Worm (Caenorhabditis elegans) whole organism, mixed stage, embryonic: ENCODE data around the gene F11A5.9.

Experiments
- M03D4.4 ChIP-seq: sonication (generic microtip); optimal IDR thresholded peaks from 2 replicates; lab custom pipeline; 2017; ENCODE audit warnings: mild to moderate bottlenecking, missing genetic modification characterization, missing compliant biosample characterization
- bed-3 ChIP-seq: fragments of 200-800 bp; sonication (Bioruptor generic); optimal IDR thresholded peaks from 3 replicates; lab custom pipeline; 2018; ENCODE audit warnings: mild to moderate bottlenecking, missing genetic modification characterization, moderate library complexity, missing compliant biosample characterization
- blmp-1 ChIP-seq: fragments of 150-350 bp; optimal IDR thresholded peaks from 2 replicates; lab custom pipeline; 2014; ENCODE audit warnings: missing biosample characterization, missing genetic modification characterization
- ceh-39 ChIP-seq: fragments of 150-350 bp; optimal IDR thresholded peaks from 2 replicates; lab custom pipeline; 2014; ENCODE audit warnings: missing biosample characterization, missing genetic modification characterization
- ceh-83 ChIP-seq: fragments of 200-800 bp; sonication (Bioruptor generic); optimal IDR thresholded peaks from 2 replicates; lab custom pipeline; 2018; ENCODE audit warnings: mild to moderate bottlenecking, missing genetic modification characterization, missing compliant biosample characterization
- ces-1 ChIP-seq: fragments of 150-350 bp; optimal IDR thresholded peaks from 2 replicates; lab custom pipeline; 2014; ENCODE audit warnings: missing biosample characterization, missing genetic modification reagents, missing genetic modification characterization
- cnd-1 ChIP-seq: fragments of 200-800 bp; sonication (Bioruptor generic); optimal IDR thresholded peaks from 2 replicates; lab custom pipeline; 2018; ENCODE audit warnings: mild to moderate bottlenecking, missing genetic modification characterization, missing compliant biosample characterization
- drap-1 ChIP-seq: fragments of 200-800 bp; sonication (Bioruptor generic); optimal IDR thresholded peaks from 3 replicates; lab custom pipeline; 2018; ENCODE audit warnings: mild to moderate bottlenecking, missing genetic modification characterization, missing compliant biosample characterization
- elt-1 ChIP-seq: sonication (generic microtip); optimal IDR thresholded peaks from 2 replicates; lab custom pipeline; 2017; ENCODE audit warnings: missing genetic modification characterization, mild to moderate bottlenecking, missing compliant biosample characterization, antibody characterized with exemption, moderate library complexity, borderline replicate concordance; ENCODE audit not compliant: insufficient read depth
- flh-1 ChIP-seq: fragments of 200-800 bp; sonication (Bioruptor generic); optimal IDR thresholded peaks from 2 replicates; lab custom pipeline; 2018; ENCODE audit warnings: mild to moderate bottlenecking, missing genetic modification characterization, moderate library complexity, missing compliant biosample characterization
- ham-2 ChIP-seq: fragments of 200-800 bp; sonication (Bioruptor generic); optimal IDR thresholded peaks from 2 replicates; lab custom pipeline; 2018; ENCODE audit warnings: mild to moderate bottlenecking, missing genetic modification characterization, missing compliant biosample characterization
- hlh-1 ChIP-seq: fragments of 150-350 bp; optimal IDR thresholded peaks from 2 replicates; lab custom pipeline; 2014; ENCODE audit warnings: missing biosample characterization, missing genetic modification reagents, missing genetic modification characterization
- lin-13 ChIP-seq: fragments of 150-350 bp; optimal IDR thresholded peaks from 2 replicates; lab custom pipeline; 2014; ENCODE audit warnings: missing biosample characterization, missing genetic modification characterization
- lin-32 ChIP-seq: fragments of 200-800 bp; sonication (Bioruptor generic); optimal IDR thresholded peaks from 2 replicates; lab custom pipeline; 2018; ENCODE audit warnings: mild to moderate bottlenecking, missing genetic modification characterization, missing compliant biosample characterization
- lsy-2 ChIP-seq: fragments of 150-350 bp; optimal IDR thresholded peaks from 2 replicates; lab custom pipeline; 2014; ENCODE audit warnings: missing biosample characterization, missing genetic modification characterization
- mab-5 ChIP-seq: fragments of 150-350 bp; optimal IDR thresholded peaks from 2 replicates; lab custom pipeline; 2014; ENCODE audit warnings: missing biosample characterization, missing genetic modification characterization
- mep-1 ChIP-seq: fragments of 150-350 bp; optimal IDR thresholded peaks from 2 replicates; lab custom pipeline; 2017; ENCODE audit warnings: missing biosample characterization, missing genetic modification reagents, missing genetic modification characterization, inconsistent platforms
- mls-2 ChIP-seq: sonication (generic microtip); optimal IDR thresholded peaks from 2 replicates; lab custom pipeline; 2016; ENCODE audit warnings: mild to moderate bottlenecking, missing genetic modification characterization, moderate library complexity, missing compliant biosample characterization
- nhr-12 ChIP-seq: fragments of 150-350 bp; optimal IDR thresholded peaks from 2 replicates; lab custom pipeline; 2014; ENCODE audit warnings: missing biosample characterization, missing genetic modification characterization
- nhr-2 ChIP-seq: fragments of 150-350 bp; optimal IDR thresholded peaks from 2 replicates; lab custom pipeline; 2014; ENCODE audit warnings: missing biosample characterization, missing genetic modification characterization
- nhr-237 ChIP-seq: fragments of 150-350 bp; optimal IDR thresholded peaks from 2 replicates; lab custom pipeline; 2014; ENCODE audit warnings: missing biosample characterization, missing genetic modification characterization
- nhr-28 ChIP-seq: fragments of 150-350 bp; optimal IDR thresholded peaks from 2 replicates; lab custom pipeline; 2014; ENCODE audit warnings: missing biosample characterization, missing genetic modification characterization
- nhr-76 ChIP-seq: sonication (generic microtip); optimal IDR thresholded peaks from 2 replicates; lab custom pipeline; 2017; ENCODE audit warnings: missing biosample characterization, missing genetic modification characterization
- pha-4 ChIP-seq: fragments of 150-350 bp; optimal IDR thresholded peaks from 2 replicates; lab custom pipeline; 2018; ENCODE audit warnings: missing biosample characterization, missing genetic modification reagents, missing genetic modification characterization
- sem-2 ChIP-seq: fragments of 200-800 bp; sonication (Bioruptor generic); optimal IDR thresholded peaks from 2 replicates; lab custom pipeline; 2018; ENCODE audit warnings: mild to moderate bottlenecking, missing genetic modification characterization, missing compliant biosample characterization
- snpc-4 ChIP-seq: fragments of 150-350 bp; optimal IDR thresholded peaks from 2 replicates; lab custom pipeline; 2014; ENCODE audit warnings: missing biosample characterization, missing genetic modification characterization
- tbx-8 ChIP-seq: fragments of 200-800 bp; sonication (Bioruptor generic); optimal IDR thresholded peaks from 2 replicates; lab custom pipeline; 2018; ENCODE audit warnings: mild to moderate bottlenecking, missing genetic modification characterization, moderate library complexity, missing compliant biosample characterization
- unc-120 ChIP-seq: sonication (generic microtip); optimal IDR thresholded peaks from 2 replicates; lab custom pipeline; 2017; ENCODE audit warnings: missing genetic modification characterization, missing compliant biosample characterization; ENCODE audit not compliant: poor library complexity, severe bottlenecking
- unc-39 ChIP-seq: fragments of 150-350 bp; optimal IDR thresholded peaks from 2 replicates; lab custom pipeline; 2014; ENCODE audit warnings: missing biosample characterization, missing genetic modification characterization
- unc-62 ChIP-seq: fragments of 150-350 bp; optimal IDR thresholded peaks from 2 replicates; lab custom pipeline; 2014; ENCODE audit warnings: missing biosample characterization, missing genetic modification reagents, missing genetic modification characterization
- zip-8 ChIP-seq: fragments of 150-350 bp; optimal IDR thresholded peaks from 2 replicates; lab custom pipeline; 2014; ENCODE audit warnings: missing biosample characterization, missing genetic modification characterization

Gene F11A5.9

ce11 chrV:16226581-16226980 lies 11.9 kb downstream of the F11A5.9 start, which contains the start of gene F11A5.13:
TSS of gene F11A5.13 (minus strand) at chrV:16226681.
- TF ChIP-seq ces-1 (GFP tag; lab: Kevin White, UChicago) (no peak), M03D4.4 (tag; lab: Kevin White, UChicago) (no peak), cnd-1 (tag; lab: Kevin White, UChicago) (no peak), blmp-1 (tag; lab: Kevin White, UChicago) (no peak), unc-39 (tag; lab: Kevin White, UChicago) (no peak), pha-4 (tag; lab: Kevin White, UChicago) (no peak), ceh-39 (no peak), nhr-2 (no peak), sem-2 (GFP tag; lab: Kevin White, UChicago) (no peak), lin-32 (GFP tag; lab: Kevin White, UChicago) (no peak), ceh-83 (no peak), ham-2 (no peak), elt-1 (tag; lab: Kevin White, UChicago) (no peak), bed-3 (GFP tag; lab: Kevin White, UChicago) (no peak), mab-5 (tag; lab: Kevin White, UChicago) (no peak), unc-120 (tag; lab: Kevin White, UChicago) (no peak), hlh-1 (tag; lab: Kevin White, UChicago) (no peak), nhr-12 (tag; lab: Kevin White, UChicago) (no peak)
- TF ChIP-seq, all 35 proteins: peak for 0

- TF ChIP-seq sem-2 (GFP tag; lab: Kevin White, UChicago): no peak
- no peak for TF ChIP-seq mls-2
- TF ChIP-seq snpc-4 (tag; lab: Kevin White, UChicago): no peak
- no peak for TF ChIP-seq mep-1 (tag; lab: Kevin White, UChicago)
- no peak for TF ChIP-seq ces-1 (GFP tag; lab: Kevin White, UChicago)
- TF ChIP-seq nhr-2: no peak
- TF ChIP-seq zip-8: peak; percentile 69
- no peak for TF ChIP-seq ham-2
These were observed 14.7 kb downstream of the F11A5.9 start for ce11 chrV:16229439-16229838.

ce11 chrV:16229896-16230295 lies 15.2 kb downstream of the F11A5.9 start, which contains the start of the genes F21H7.2 and F21H7.12:
TSS of gene F21H7.2 (minus strand) at chrV:16229996.
TSS of gene F21H7.12 (plus strand) at chrV:16230165.
- no peak for TF ChIP-seq nhr-12 (tag; lab: Kevin White, UChicago)
- no peak for TF ChIP-seq nhr-76 (tag; lab: Kevin White, UChicago)
- TF ChIP-seq unc-39 (tag; lab: Kevin White, UChicago): no peak
- TF ChIP-seq lin-32 (GFP tag; lab: Kevin White, UChicago): no peak
- TF ChIP-seq cnd-1 (tag; lab: Kevin White, UChicago): no peak
- no peak for TF ChIP-seq blmp-1 (tag; lab: Kevin White, UChicago)
- TF ChIP-seq nhr-2: no peak
- TF ChIP-seq lin-13 (tag; lab: Kevin White, UChicago): no peak
- no peak for TF ChIP-seq flh-1 (GFP tag; lab: Kevin White, UChicago)
- no peak for TF ChIP-seq hlh-1 (tag; lab: Kevin White, UChicago)
- TF ChIP-seq drap-1 (GFP tag; lab: Kevin White, UChicago): no peak
- TF ChIP-seq M03D4.4 (tag; lab: Kevin White, UChicago): no peak
- no peak for TF ChIP-seq snpc-4 (tag; lab: Kevin White, UChicago)
- TF ChIP-seq, all 35 proteins: peak for 0

- TF ChIP-seq drap-1 (GFP tag; lab: Kevin White, UChicago) (no peak), pha-4 (tag; lab: Kevin White, UChicago) (no peak), hlh-1 (tag; lab: Kevin White, UChicago) (no peak), mab-5 (tag; lab: Kevin White, UChicago) (no peak), nhr-76 (tag; lab: Kevin White, UChicago) (no peak), nhr-237 (tag; lab: Kevin White, UChicago) (no peak), tbx-8 (no peak), unc-62 (GFP tag; lab: Kevin White, UChicago) (no peak), elt-1 (tag; lab: Kevin White, UChicago) (no peak), lsy-2 (no peak), lin-32 (GFP tag; lab: Kevin White, UChicago) (no peak), bed-3 (GFP tag; lab: Kevin White, UChicago) (no peak), nhr-28 (tag; lab: Kevin White, UChicago) (no peak), nhr-2 (no peak), mls-2 (no peak), ham-2 (no peak)
These were observed 17.5 kb downstream of the F11A5.9 start, which contains the start of gene gst-22 for ce11 chrV:16232180-16232579. TSS of gene gst-22 (minus strand) at chrV:16232282.
